Worm (Caenorhabditis elegans) whole organism, L4/young adult: ENCODE results near the gene mif-4.

Experiments
- W03F9.2 ChIP-seq: fragments of 150-350 bp; optimal IDR thresholded peaks from 2 replicates; lab custom pipeline; 2014; ENCODE audit warnings: missing biosample characterization, missing genetic modification characterization
- dao-5 ChIP-seq: sonication (generic microtip); optimal IDR thresholded peaks from 2 replicates; lab custom pipeline; 2016; ENCODE audit warnings: missing genotype, missing genetic modification characterization, moderate library complexity, missing compliant biosample characterization
- him-1 ChIP-seq: sonication (generic microtip); optimal IDR thresholded peaks from 2 replicates; lab custom pipeline; 2016; ENCODE audit warnings: missing genotype, missing genetic modification reagents, missing genetic modification characterization, missing compliant biosample characterization

mif-4 gene

DNA sequence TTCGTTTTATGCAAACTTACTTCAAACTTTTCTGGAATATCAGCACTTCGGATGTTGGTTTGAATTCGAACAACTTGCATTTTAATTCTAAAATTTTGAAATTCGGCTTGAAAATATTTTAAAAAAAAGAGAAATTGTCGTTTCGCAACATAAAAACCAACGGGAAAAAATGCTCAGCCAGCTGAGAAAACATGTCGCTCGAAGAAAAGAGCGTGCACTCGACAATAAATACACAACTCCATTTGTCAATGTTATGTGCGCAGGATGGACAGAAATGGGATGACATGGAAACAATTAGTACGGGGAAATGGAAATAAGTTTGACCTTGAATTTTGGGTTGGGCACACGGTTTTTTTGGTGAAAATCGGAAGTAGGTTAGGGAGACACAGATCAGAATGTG lies at the start of gene mif-4:
TSS of gene mif-4 (minus strand) at position 87 of the 400 bp plus-strand sequence.
- TF ChIP-seq dao-5 (tag; lab: Kevin White, UChicago): no peak
- no peak for TF ChIP-seq W03F9.2
- TF ChIP-seq him-1 (tag; lab: Kevin White, UChicago): no peak

- TF ChIP-seq him-1 (tag; lab: Kevin White, UChicago) (no peak), W03F9.2 (no peak)
Observed at ce11 chrIV:6385010-6385409, 49.2 kb upstream of the mif-4 start.

DNA sequence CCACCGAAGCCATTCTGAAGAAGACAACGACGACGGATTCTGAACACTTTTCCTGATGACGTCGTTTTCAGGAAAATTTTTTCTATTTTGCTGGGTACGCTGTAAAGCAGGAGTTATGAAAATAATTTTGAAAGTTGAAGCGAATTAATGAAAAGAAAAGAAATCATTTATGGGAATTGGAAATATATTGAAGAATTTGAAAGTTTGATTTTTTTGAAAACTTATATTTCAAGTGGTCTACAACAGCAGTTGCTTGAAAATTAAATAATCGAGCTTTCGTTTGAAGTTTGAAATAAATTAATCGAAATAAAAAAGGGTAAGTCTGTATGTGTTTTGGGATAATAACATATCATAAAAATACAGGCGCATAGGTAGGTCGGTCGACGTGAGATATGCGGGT lies 48.2 kb upstream of the mif-4 start, which contains the start of gene shl-1:
TSS of gene shl-1 (minus strand) at position 101 of the 400 bp plus-strand sequence.
- TF ChIP-seq him-1 (tag; lab: Kevin White, UChicago): no peak
- no peak for TF ChIP-seq dao-5 (tag; lab: Kevin White, UChicago)
- TF ChIP-seq W03F9.2: no peak

- TF ChIP-seq dao-5 (tag; lab: Kevin White, UChicago) (no peak), him-1 (tag; lab: Kevin White, UChicago) (no peak), W03F9.2 (no peak)
Observed at ce11 chrIV:6378398-6378797, 42.6 kb upstream of the mif-4 start.

DNA sequence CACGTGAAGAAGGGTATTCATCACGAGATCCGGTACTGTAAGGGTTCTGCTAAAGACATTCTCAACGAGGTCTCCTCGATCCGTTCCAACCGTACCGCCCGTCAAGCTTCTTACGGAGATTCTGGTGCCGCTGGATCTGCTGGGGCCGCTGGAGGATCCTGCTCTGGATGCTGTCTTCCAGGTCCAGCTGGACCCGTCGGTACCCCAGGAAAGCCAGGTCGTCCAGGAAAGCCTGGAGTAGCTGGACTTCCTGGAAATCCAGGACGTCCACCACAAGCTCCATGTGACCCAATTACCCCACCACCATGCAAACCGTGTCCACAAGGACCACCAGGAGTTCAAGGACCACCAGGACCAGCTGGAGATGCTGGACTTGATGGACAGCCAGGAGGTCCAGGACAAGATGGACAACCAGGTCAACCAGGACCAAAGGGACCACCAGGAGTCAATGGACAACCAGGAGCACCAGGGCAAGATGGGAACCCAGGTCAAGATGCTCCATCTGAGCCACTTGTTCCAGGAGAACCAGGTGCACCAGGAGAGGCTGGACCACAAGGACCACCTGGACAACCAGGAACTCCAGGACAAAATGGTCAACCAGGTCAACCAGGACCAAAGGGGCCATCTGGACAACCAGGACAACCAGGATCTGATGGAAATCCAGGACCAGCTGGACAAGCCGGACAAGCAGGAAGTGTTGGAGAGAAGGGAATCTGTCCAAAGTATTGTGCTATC lies 41.7 kb upstream of the mif-4 start:
- TF ChIP-seq him-1 (tag; lab: Kevin White, UChicago): no peak
- no peak for TF ChIP-seq W03F9.2
- TF ChIP-seq dao-5 (tag; lab: Kevin White, UChicago): no peak

ce11 chrIV:6376473-6377115 lies 40.8 kb upstream of the mif-4 start, which contains the start of the genes hrpf-2 and bli-6:
hrpf-2 (minus strand) TSS chrIV:6376523.
bli-6 (plus strand) TSS chrIV:6377065.
- TF ChIP-seq W03F9.2: peak; percentile 92
- no peak for TF ChIP-seq dao-5 (tag; lab: Kevin White, UChicago)

DNA sequence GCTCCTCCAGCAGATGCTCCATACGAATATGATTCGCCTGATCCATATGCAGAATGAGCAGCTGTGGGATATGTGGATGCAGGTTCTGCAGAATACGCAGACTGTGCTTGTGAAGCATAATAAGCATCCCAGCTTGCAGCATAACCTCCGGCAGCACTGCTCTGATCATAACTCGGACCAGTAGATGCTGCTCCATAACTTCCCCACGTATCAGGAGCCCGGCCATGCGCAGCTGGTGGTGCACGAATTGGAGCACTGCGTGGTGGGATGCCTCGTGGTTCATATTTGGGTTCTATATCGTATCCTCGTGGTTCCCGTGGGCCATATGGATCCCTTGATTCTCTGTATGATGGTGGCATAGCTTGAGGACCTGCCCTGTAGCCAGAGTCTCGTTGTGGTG lies 37.9 kb upstream of the mif-4 start:
- TF ChIP-seq dao-5 (tag; lab: Kevin White, UChicago): no peak
- no peak for TF ChIP-seq W03F9.2
- TF ChIP-seq him-1 (tag; lab: Kevin White, UChicago): no peak

- TF ChIP-seq him-1 (tag; lab: Kevin White, UChicago) (no peak), W03F9.2 (no peak), dao-5 (tag; lab: Kevin White, UChicago) (no peak)
Observed at ce11 chrIV:6372993-6373392, 37.2 kb upstream of the mif-4 start, which contains the start of gene smg-3. smg-3 (minus strand) TSS chrIV:6373093.

DNA sequence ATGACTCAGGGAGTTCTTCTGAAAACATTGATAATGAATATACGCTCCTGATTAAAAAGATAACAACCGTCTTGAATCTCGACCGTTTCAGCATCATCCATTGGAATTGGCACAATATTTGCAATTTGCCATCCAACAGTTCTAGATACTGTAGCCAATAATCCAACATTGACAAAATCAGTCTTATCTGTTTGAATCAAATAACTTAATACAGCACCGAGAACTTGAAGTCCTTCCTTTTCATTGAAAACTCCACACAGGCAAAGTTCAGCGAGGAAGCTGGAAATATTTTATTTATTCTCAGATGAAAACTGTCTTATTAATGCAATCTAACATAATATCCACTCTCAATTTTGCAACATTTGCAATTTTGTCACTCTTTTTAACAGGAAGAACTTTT lies 36.5 kb upstream of the mif-4 start:
- no peak for TF ChIP-seq dao-5 (tag; lab: Kevin White, UChicago)
- no peak for TF ChIP-seq him-1 (tag; lab: Kevin White, UChicago)
- TF ChIP-seq W03F9.2: no peak

ce11 chrIV:6369489-6369888 lies 33.7 kb upstream of the mif-4 start:
- no peak for TF ChIP-seq him-1 (tag; lab: Kevin White, UChicago)

ce11 chrIV:6366032-6366431 lies 30.2 kb upstream of the mif-4 start:
- TF ChIP-seq him-1 (tag; lab: Kevin White, UChicago) (no peak), W03F9.2 (no peak), dao-5 (tag; lab: Kevin White, UChicago) (no peak)

DNA sequence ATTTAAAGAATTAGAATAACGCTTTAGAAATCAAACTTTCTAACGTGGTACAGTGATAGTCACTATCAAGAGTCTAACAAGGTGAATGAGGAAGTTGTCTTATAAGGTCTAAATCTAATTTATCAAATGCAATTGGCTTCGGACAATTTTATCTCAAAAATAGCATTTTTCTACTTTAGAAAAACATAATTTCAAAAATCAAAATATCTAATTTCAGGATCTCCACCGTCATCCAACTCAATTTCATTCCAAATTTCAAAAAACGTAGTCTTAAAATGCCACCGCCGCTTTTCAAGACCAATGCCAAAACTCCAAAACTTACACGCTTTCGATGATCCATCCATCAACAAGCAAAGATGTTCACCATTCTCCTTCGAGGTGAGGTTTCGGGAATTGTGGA lies 29.3 kb upstream of the mif-4 start, which contains the start of gene Y73B6BL.270:
TSS of gene Y73B6BL.270 (plus strand) at position 301 of the 400 bp plus-strand sequence.
- TF ChIP-seq him-1 (tag; lab: Kevin White, UChicago) (no peak), W03F9.2 (no peak), dao-5 (tag; lab: Kevin White, UChicago) (no peak)

ce11 chrIV:6363604-6364003 lies 27.8 kb upstream of the mif-4 start:
- TF ChIP-seq W03F9.2: no peak
- no peak for TF ChIP-seq him-1 (tag; lab: Kevin White, UChicago)
- no peak for TF ChIP-seq dao-5 (tag; lab: Kevin White, UChicago)

DNA sequence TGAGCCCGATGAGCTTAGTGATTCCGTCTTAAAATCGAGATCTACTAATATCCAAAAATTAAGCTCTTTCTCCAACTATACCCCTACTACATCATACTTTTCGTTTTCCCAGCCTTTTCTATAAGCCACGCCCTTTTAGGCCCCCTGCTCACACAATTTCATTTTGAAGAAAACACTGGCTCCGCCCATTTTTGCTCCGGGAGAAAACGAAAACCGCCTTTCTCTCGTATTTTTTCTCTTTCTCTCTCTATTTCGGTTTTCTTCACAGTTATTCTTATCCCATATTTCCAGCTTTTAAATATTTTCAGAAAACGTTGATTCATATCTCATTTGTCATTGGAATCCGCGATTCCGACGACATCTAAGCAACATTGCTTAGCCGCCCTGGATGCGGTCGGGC lies 25.9 kb upstream of the mif-4 start, which contains the start of gene Y73B6BL.47:
TSS of gene Y73B6BL.47 (plus strand) at position 301 of the 400 bp plus-strand sequence.
- no peak for TF ChIP-seq W03F9.2
